Worm (Caenorhabditis elegans): ENCODE data around the gene Y53G8AM.6.
A peak's percentile ranks its signal among the peaks of the same experiment; 100 is the strongest.

Gene Y53G8AM.6

DNA sequence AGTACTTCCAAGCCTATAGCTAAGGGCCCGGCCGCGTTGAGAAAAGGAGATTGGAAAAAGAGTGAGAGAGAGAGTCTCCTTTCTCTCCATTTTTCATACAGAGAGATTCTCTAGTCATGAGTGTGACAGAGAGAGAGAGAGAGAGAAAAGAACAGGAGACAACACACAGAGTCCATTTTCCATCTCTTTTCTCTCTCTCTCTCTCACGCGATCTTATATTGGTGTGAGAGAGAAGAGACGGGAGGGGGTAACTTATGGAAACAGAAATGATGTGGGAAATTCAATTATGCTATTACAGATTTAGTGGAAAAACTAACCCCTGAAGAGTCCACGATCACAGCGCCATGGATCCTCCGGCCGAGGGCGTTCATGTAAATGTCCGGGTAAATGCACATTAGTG lies 13.6 kb upstream of the Y53G8AM.6 start:
- no peak for TF ChIP-seq ztf-23 (GFP tag; IDR thresholded peaks at IDR 0.05)
- TF ChIP-seq tab-1 (GFP tag; IDR thresholded peaks at IDR 0.05), result no peak
- TF ChIP-seq ztf-29 (GFP tag; IDR thresholded peaks at IDR 0.05), result no peak
- TF ChIP-seq cog-1 (tag; optimal IDR thresholded peaks at IDR 0.05), result no peak

DNA sequence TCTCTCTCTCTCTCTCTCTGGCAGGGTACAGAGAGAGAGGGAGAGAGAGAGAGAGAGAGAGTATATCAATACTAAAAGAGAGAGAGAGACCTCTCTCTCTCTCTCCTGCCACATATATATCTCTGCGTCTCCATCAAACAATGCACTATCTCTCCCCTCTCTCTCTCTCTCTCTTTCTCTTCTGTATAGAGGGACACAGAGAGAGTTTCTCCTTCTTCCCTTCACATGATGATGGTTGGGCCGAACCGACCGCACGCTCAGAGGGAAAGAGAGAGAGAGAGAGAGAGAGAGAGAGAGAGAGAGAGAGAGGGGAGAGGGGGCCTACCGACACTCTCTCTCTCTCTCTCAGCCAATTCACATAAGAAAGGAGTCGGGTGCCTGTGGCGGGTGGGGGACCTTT lies 12.1 kb upstream of the Y53G8AM.6 start:
- TF ChIP-seq cog-1 (tag; optimal IDR thresholded peaks at IDR 0.05), result peak; percentile 72
- TF ChIP-seq klf-2 (GFP tag; conservative IDR thresholded peaks at IDR 0.05), result no peak
- TF ChIP-seq tab-1 (GFP tag; IDR thresholded peaks at IDR 0.05), result no peak
- TF ChIP-seq flt-1 (GFP tag; IDR thresholded peaks at IDR 0.05), result 0 out of 2 replicates have a peak, but pooled peaks have one; percentile 21
- TF ChIP-seq ref-1 (GFP tag; conservative IDR thresholded peaks at IDR 0.05), result no peak
- TF ChIP-seq med-1 (GFP tag; optimal IDR thresholded peaks at IDR 0.05; ENCODE audit: insufficient read depth), result no peak
- no peak for TF ChIP-seq ztf-23 (GFP tag; IDR thresholded peaks at IDR 0.05)

DNA sequence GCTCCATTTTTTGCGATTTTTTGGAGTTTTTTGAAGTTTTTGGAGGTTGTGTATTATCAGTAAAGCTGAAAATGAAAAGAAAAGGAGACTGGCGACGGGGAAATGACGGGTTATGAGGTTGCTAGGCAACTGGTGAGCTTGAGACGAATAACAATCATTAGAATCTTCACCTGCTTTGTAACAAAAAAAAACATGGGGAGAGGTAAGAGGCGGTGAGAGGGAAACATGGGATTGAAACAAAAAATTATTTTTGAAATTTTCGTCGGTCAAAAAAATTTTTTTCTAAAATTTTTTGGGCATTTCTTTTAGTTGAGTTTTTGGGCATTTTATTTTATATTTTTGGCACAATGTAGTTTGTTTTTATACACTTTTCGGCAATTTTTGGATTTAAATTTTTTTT lies 7.0 kb upstream of the Y53G8AM.6 start, which contains the start of gene Y53G8AM.7:
Y53G8AM.7 (minus strand) TSS at position 101 of the 400 bp plus-strand sequence.
- no peak for TF ChIP-seq ztf-29 (GFP tag; IDR thresholded peaks at IDR 0.05)
- TF ChIP-seq ref-1 (GFP tag; conservative IDR thresholded peaks at IDR 0.05), result no peak
- TF ChIP-seq klf-2 (GFP tag; conservative IDR thresholded peaks at IDR 0.05), result no peak
- TF ChIP-seq T22C8.4 (GFP tag; IDR thresholded peaks at IDR 0.05), result no peak
- TF ChIP-seq ztf-23 (GFP tag; IDR thresholded peaks at IDR 0.05), result no peak

DNA sequence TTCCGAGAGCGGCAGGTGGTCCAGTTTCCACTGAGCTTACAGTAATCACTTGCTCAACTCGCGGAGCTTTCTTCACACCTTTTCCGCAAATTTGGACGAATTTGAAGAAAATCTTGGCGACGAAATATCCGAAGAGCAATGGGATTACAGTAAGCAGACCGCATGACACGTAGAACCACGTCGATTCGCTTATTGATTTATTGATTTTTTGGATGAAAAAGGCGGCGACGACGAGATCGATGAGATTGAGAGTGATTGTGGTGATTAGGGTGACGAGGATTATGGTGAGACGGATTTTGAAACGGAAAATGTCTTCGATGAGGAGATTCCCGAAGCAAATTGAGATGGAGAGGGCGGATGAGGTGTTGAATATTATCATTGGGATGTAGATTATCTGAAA lies 4.1 kb upstream of the Y53G8AM.6 start:
- no peak for TF ChIP-seq ztf-29 (GFP tag; IDR thresholded peaks at IDR 0.05)
- TF ChIP-seq flt-1 (GFP tag; IDR thresholded peaks at IDR 0.05), result no peak
- no peak for TF ChIP-seq med-1 (GFP tag; optimal IDR thresholded peaks at IDR 0.05; ENCODE audit: insufficient read depth)
- peak; percentile 36; the same call in 1 of the 2 replicates for TF ChIP-seq T22C8.4 (GFP tag; IDR thresholded peaks at IDR 0.05)

DNA sequence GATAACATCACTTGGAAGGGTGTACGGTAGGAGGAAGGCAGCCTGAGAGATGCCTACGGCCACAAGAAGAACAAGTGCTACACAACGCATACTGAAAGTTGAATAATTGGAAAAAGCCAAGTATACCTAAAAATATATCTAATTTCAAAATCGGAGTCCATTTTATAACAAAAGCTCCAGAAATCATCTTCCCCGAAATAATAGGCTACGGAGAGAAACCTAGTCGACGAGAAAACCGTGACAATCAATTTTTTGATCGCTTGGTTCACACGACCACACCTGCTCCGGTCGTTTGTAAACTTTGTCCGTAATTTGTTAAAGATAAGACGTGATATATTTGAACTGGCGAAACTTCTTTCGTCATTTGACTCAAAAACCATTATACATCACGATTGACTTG lies 1.3 kb downstream of the Y53G8AM.6 start, which contains the start of gene nspg-7.2:
nspg-7.2 (minus strand) TSS at position 101 of the 400 bp plus-strand sequence.
- TF ChIP-seq ztf-29 (GFP tag; IDR thresholded peaks at IDR 0.05) (no peak), ztf-23 (GFP tag; IDR thresholded peaks at IDR 0.05) (no peak)

DNA sequence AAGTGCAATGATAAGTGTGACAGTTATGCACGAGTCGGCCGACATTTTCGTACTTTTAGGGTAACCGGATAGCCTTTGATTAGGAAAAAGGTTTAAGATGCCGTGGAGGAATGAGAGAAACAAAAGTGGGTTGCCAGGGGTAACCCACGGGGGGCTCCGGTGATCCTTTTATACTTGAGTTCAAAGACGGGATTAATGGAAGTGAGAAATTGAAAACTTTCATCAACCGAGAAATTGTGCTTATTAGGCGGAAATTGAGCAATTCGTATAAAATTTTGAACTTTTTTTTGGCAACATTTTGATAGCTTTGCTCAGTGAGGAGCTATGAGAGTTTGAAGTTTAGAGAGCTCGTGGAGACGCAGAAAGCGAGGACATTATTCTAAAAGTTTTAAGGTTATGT lies 4.0 kb downstream of the Y53G8AM.6 start, which contains the start of gene Y53G8AM.4:
Y53G8AM.4 (minus strand) TSS at position 101 of the 400 bp plus-strand sequence.
- TF ChIP-seq tab-1 (GFP tag; IDR thresholded peaks at IDR 0.05), result no peak
- TF ChIP-seq flt-1 (GFP tag; IDR thresholded peaks at IDR 0.05), result no peak

DNA sequence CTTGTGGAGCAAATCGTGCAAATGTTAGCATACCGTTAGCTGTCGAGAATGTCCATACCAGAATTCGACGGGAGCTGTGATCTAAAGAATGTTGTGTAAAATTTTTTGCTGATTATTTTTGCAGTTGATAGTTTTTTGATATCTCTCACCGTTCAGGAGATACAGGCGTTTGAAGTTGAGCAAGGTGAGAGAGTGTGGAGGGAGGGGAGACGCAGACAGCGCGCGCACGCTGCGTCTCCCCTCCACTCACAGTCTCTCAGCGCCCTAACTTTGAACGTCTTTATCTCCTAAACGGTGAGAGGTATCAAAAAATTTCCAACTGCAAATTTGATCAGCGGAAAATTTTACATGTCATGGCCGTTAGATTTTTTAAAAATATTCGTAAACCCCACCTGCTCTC lies 4.6 kb downstream of the Y53G8AM.6 start:
- TF ChIP-seq cog-1 (tag; optimal IDR thresholded peaks at IDR 0.05), result no peak

DNA sequence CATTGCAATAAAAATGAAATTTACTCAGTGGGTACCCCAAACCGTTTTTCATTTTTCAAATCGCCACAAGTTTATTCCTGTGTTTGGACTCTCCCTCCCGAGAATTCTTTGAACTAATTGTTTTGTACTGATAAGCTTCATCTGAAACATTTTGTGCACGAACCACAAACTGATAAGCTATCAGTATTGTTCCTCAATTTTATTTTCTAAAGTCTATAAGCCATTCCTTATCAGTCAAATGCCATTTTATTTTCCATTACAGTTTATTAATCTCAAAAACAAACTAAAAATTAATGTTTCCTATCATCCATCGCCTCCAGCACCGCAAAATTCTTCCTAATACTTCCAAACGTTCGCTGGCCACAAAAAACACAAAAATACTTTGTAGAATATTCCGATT lies 5.9 kb downstream of the Y53G8AM.6 start:
- TF ChIP-seq ztf-29 (GFP tag; IDR thresholded peaks at IDR 0.05) (no peak), med-1 (GFP tag; optimal IDR thresholded peaks at IDR 0.05; ENCODE audit: insufficient read depth) (no peak), cog-1 (tag; optimal IDR thresholded peaks at IDR 0.05) (no peak), klf-2 (GFP tag; conservative IDR thresholded peaks at IDR 0.05) (no peak), flt-1 (GFP tag; IDR thresholded peaks at IDR 0.05) (no peak), ref-1 (GFP tag; conservative IDR thresholded peaks at IDR 0.05) (no peak), tab-1 (GFP tag; IDR thresholded peaks at IDR 0.05) (no peak), ztf-23 (GFP tag; IDR thresholded peaks at IDR 0.05) (no peak), T22C8.4 (GFP tag; IDR thresholded peaks at IDR 0.05) (no peak)

DNA sequence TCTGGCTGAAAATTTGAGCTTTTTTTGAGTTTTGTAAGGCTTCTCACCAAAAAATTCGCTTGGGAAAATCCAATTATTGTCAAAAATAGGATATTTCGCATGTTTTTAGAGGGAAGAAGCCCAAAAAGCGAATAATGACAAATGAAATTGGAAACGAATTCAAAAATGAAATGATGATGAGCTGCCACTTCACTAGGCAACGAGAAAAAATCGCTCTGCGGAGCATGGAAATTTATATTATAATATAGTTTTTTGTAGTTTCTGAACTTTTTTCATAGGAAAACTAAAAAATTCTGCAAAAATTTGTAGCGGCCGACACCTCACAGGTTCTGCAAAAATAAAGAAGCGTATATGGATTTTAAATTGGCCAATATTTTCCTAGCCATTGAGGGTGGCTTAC lies 6.5 kb downstream of the Y53G8AM.6 start, which contains the start of gene Y53G8AL.3:
Y53G8AL.3 (minus strand) TSS at position 101 of the 400 bp plus-strand sequence.
- TF ChIP-seq ztf-23 (GFP tag; IDR thresholded peaks at IDR 0.05), result no peak
- TF ChIP-seq med-1 (GFP tag; optimal IDR thresholded peaks at IDR 0.05; ENCODE audit: insufficient read depth), result no peak
- TF ChIP-seq ref-1 (GFP tag; conservative IDR thresholded peaks at IDR 0.05), result no peak
- no peak for TF ChIP-seq cog-1 (tag; optimal IDR thresholded peaks at IDR 0.05)
- no peak for TF ChIP-seq T22C8.4 (GFP tag; IDR thresholded peaks at IDR 0.05)
- no peak for TF ChIP-seq flt-1 (GFP tag; IDR thresholded peaks at IDR 0.05)
- TF ChIP-seq tab-1 (GFP tag; IDR thresholded peaks at IDR 0.05), result no peak
- TF ChIP-seq ztf-29 (GFP tag; IDR thresholded peaks at IDR 0.05), result no peak
- TF ChIP-seq klf-2 (GFP tag; conservative IDR thresholded peaks at IDR 0.05), result no peak

DNA sequence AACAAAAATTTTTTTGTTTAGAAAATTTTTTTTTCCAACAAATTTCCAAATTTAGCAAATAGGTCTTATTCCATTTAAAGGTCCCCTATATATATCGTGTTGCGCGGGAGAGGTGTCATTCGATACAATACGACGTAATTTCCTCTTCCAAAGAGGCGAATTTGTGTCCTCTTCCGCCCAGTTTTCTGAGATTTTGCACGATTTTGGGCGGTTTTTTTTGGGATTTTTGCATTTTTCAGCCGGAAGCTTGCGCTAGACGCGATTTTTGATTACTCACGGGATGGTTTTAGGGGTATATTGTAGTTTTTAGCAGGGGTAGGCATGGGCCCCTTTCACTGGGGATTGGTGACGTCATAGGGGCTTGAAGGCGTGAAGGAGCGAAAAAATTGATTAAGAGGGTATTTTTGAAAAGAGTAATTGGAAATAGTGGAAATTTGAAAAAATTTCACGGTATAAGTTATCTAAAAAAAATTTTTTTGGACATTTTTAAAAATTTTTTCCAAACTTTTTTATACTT lies 8.9 kb downstream of the Y53G8AM.6 start, which contains the start of gene Y53G8AL.4:
Y53G8AL.4 (minus strand) TSS at position 51 of the 517 bp plus-strand sequence.
- TF ChIP-seq cog-1 (tag; optimal IDR thresholded peaks at IDR 0.05) (no peak), ztf-29 (GFP tag; IDR thresholded peaks at IDR 0.05) (no peak), ztf-23 (GFP tag; IDR thresholded peaks at IDR 0.05) (no peak), tab-1 (GFP tag; IDR thresholded peaks at IDR 0.05) (no peak), med-1 (GFP tag; optimal IDR thresholded peaks at IDR 0.05; ENCODE audit: insufficient read depth) (no peak)

DNA sequence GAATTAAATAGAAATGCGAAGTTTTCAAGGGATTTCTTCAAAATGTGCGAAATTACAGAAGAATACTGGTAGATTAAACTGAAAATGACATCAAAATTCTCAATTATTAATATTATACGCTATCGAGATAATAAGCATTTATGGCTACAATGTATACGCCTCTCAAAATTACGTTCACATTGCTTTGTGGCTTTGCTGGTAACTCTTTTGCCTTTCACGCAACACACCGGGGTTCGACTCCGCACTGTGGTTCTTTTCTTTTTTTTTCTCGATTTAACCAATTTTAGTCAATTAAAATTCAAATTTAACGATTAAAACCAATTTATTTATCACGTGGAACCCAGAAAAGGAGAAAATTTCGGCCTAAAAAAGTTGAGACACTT lies 10.6 kb downstream of the Y53G8AM.6 start:
- TF ChIP-seq ref-1 (GFP tag; conservative IDR thresholded peaks at IDR 0.05), result no peak
- TF ChIP-seq med-1 (GFP tag; optimal IDR thresholded peaks at IDR 0.05; ENCODE audit: insufficient read depth), result peak; percentile 23
- TF ChIP-seq klf-2 (GFP tag; conservative IDR thresholded peaks at IDR 0.05), result no peak
- peak; percentile 24; the same call in 1 of the 2 replicates for TF ChIP-seq T22C8.4 (GFP tag; IDR thresholded peaks at IDR 0.05)
- no peak for TF ChIP-seq cog-1 (tag; optimal IDR thresholded peaks at IDR 0.05)
- peak; percentile 76 for TF ChIP-seq flt-1 (GFP tag; IDR thresholded peaks at IDR 0.05)
- TF ChIP-seq ztf-29 (GFP tag; IDR thresholded peaks at IDR 0.05), result no peak
- TF ChIP-seq tab-1 (GFP tag; IDR thresholded peaks at IDR 0.05), result peak; percentile 60; the same call in 1 of the 2 replicates
- TF ChIP-seq ztf-23 (GFP tag; IDR thresholded peaks at IDR 0.05), result peak; percentile 43

Measured in whole organism, midembryonic.